Fruit fly (Drosophila melanogaster): ENCODE data around the gene norpA.

The norpA gene

dm6 chrX:4381113-4381512, 58.7 kb downstream of the norpA start:
- TF ChIP-seq bab1 (GFP tag; optimal IDR thresholded peaks at IDR 0.05) = no peak
- TF ChIP-seq cnc (optimal IDR thresholded peaks at IDR 0.05) = no peak
- TF ChIP-seq ovo (GFP tag; optimal IDR thresholded peaks at IDR 0.05) = no peak
- no peak for TF ChIP-seq CG5204 (GFP tag; optimal IDR thresholded peaks at IDR 0.05)
- no peak for TF ChIP-seq cic (GFP tag; optimal IDR thresholded peaks at IDR 0.05)
- TF ChIP-seq pad (GFP tag; optimal IDR thresholded peaks at IDR 0.05) = no peak
- no peak for TF ChIP-seq CG33017 (tag; optimal IDR thresholded peaks at IDR 0.05)
- no peak for TF ChIP-seq Clk (GFP tag; optimal IDR thresholded peaks at IDR 0.05)
- no peak for TF ChIP-seq CG12768 (GFP tag; optimal IDR thresholded peaks at IDR 0.05)
- TF ChIP-seq CG11617 (GFP tag; optimal IDR thresholded peaks at IDR 0.05) = no peak
- TF ChIP-seq Crg-1 (GFP tag; optimal IDR thresholded peaks at IDR 0.05) = no peak
- TF ChIP-seq CG1620 (GFP tag; optimal IDR thresholded peaks at IDR 0.05) = no peak
- TF ChIP-seq tj (GFP tag; optimal IDR thresholded peaks at IDR 0.05) = no peak
- TF ChIP-seq kay (GFP tag; ENCODE audit: borderline replicate concordance) = no peak
- TF ChIP-seq toe (GFP tag; optimal IDR thresholded peaks at IDR 0.05) = no peak
- TF ChIP-seq CG14711 (tag; optimal IDR thresholded peaks at IDR 0.05) = no peak

dm6 chrX:4391326-4391761, 68.9 kb downstream of the norpA start:
- TF ChIP-seq CG11617 (GFP tag; optimal IDR thresholded peaks at IDR 0.05) (no peak), Hr96 (GFP tag; optimal IDR thresholded peaks at IDR 0.05) (no peak), CG12768 (GFP tag; optimal IDR thresholded peaks at IDR 0.05) (no peak), CG7101 (tag; optimal IDR thresholded peaks at IDR 0.05) (no peak), Mnt (GFP tag; optimal IDR thresholded peaks at IDR 0.05) (no peak)

dm6 chrX:4399700-4400099, 77.3 kb downstream of the norpA start:
- no peak for TF ChIP-seq CG7045 (GFP tag; optimal IDR thresholded peaks at IDR 0.05)
- TF ChIP-seq Hr96 (GFP tag; optimal IDR thresholded peaks at IDR 0.05) = no peak
- TF ChIP-seq toe (GFP tag; optimal IDR thresholded peaks at IDR 0.05) = no peak
- no peak for TF ChIP-seq cnc (optimal IDR thresholded peaks at IDR 0.05)
- no peak for TF ChIP-seq tj (GFP tag; optimal IDR thresholded peaks at IDR 0.05)
- no peak for TF ChIP-seq Mnt (GFP tag; optimal IDR thresholded peaks at IDR 0.05)
- TF ChIP-seq CG11617 (GFP tag; optimal IDR thresholded peaks at IDR 0.05) = no peak
- no peak for TF ChIP-seq CG12768 (GFP tag; optimal IDR thresholded peaks at IDR 0.05)

- TF ChIP-seq CG1620 (GFP tag; optimal IDR thresholded peaks at IDR 0.05) (no peak), CG11617 (GFP tag; optimal IDR thresholded peaks at IDR 0.05) (no peak), Mnt (GFP tag; optimal IDR thresholded peaks at IDR 0.05) (no peak), CG33017 (tag; optimal IDR thresholded peaks at IDR 0.05) (no peak), Crg-1 (GFP tag; optimal IDR thresholded peaks at IDR 0.05) (no peak), CG7045 (GFP tag; optimal IDR thresholded peaks at IDR 0.05) (no peak), toe (GFP tag; optimal IDR thresholded peaks at IDR 0.05) (no peak), cic (GFP tag; optimal IDR thresholded peaks at IDR 0.05) (no peak), pad (GFP tag; optimal IDR thresholded peaks at IDR 0.05) (no peak), CG12768 (GFP tag; optimal IDR thresholded peaks at IDR 0.05) (no peak), CG14711 (tag; optimal IDR thresholded peaks at IDR 0.05) (no peak), CG5204 (GFP tag; optimal IDR thresholded peaks at IDR 0.05) (no peak), CG7101 (tag; optimal IDR thresholded peaks at IDR 0.05) (no peak), Clk (GFP tag; optimal IDR thresholded peaks at IDR 0.05) (no peak), Hr96 (GFP tag; optimal IDR thresholded peaks at IDR 0.05) (no peak), cnc (optimal IDR thresholded peaks at IDR 0.05) (no peak), ovo (GFP tag; optimal IDR thresholded peaks at IDR 0.05) (no peak)
Observed at dm6 chrX:4401540-4402138, 79.2 kb downstream of the norpA start.

dm6 chrX:4411405-4411993, 89.1 kb downstream of the norpA start:
- TF ChIP-seq CG1620 (GFP tag; optimal IDR thresholded peaks at IDR 0.05) (no peak), CG12768 (GFP tag; optimal IDR thresholded peaks at IDR 0.05) (no peak), pad (GFP tag; optimal IDR thresholded peaks at IDR 0.05) (peak; percentile 86), ovo (GFP tag; optimal IDR thresholded peaks at IDR 0.05) (peak; percentile 6)

- TF ChIP-seq bab1 (GFP tag; optimal IDR thresholded peaks at IDR 0.05) (no peak), CG5204 (GFP tag; optimal IDR thresholded peaks at IDR 0.05) (no peak), CG7101 (tag; optimal IDR thresholded peaks at IDR 0.05) (no peak), ovo (GFP tag; optimal IDR thresholded peaks at IDR 0.05) (no peak), CG12768 (GFP tag; optimal IDR thresholded peaks at IDR 0.05) (no peak), pad (GFP tag; optimal IDR thresholded peaks at IDR 0.05) (no peak), cnc (optimal IDR thresholded peaks at IDR 0.05) (no peak), CG1620 (GFP tag; optimal IDR thresholded peaks at IDR 0.05) (no peak), Crg-1 (GFP tag; optimal IDR thresholded peaks at IDR 0.05) (no peak), cic (GFP tag; optimal IDR thresholded peaks at IDR 0.05) (no peak), kay (GFP tag; ENCODE audit: borderline replicate concordance) (no peak), CG11617 (GFP tag; optimal IDR thresholded peaks at IDR 0.05) (no peak), Hr96 (GFP tag; optimal IDR thresholded peaks at IDR 0.05) (no peak), toe (GFP tag; optimal IDR thresholded peaks at IDR 0.05) (no peak), tj (GFP tag; optimal IDR thresholded peaks at IDR 0.05) (no peak), CG14711 (tag; optimal IDR thresholded peaks at IDR 0.05) (no peak), CG7045 (GFP tag; optimal IDR thresholded peaks at IDR 0.05) (no peak), Mnt (GFP tag; optimal IDR thresholded peaks at IDR 0.05) (no peak)
Observed at dm6 chrX:4412546-4412945, 90.1 kb downstream of the norpA start, which contains the start of gene bi. Gene bi, plus strand, starts transcription at chrX:4412856.
